Fruit fly (Drosophila melanogaster): Measurements from ENCODE around the gene indra.
A peak's percentile ranks its signal among the peaks of the same experiment; 100 is the strongest.

Gene indra

dm6 chr3L:1349942-1350923, 8.0 kb upstream of the indra start (continued):
- TF ChIP-seq Dek (tag; optimal IDR thresholded peaks at IDR 0.05): peak; percentile 45
- TF ChIP-seq fd96Cb (tag; optimal IDR thresholded peaks at IDR 0.05): peak; percentile 13
- TF ChIP-seq CHES-1-like (GFP tag; optimal IDR thresholded peaks at IDR 0.05): peak; percentile 52
- TF ChIP-seq CG11398 (GFP tag; optimal IDR thresholded peaks at IDR 0.05): no peak
- TF ChIP-seq CG4282 (GFP tag; optimal IDR thresholded peaks at IDR 0.05): no peak
- TF ChIP-seq otp (GFP tag; IDR thresholded peaks at IDR 0.05): peak; percentile 10; the same call in 1 of the 3 replicates
- no peak for TF ChIP-seq Spps (tag; optimal IDR thresholded peaks at IDR 0.05)
- no peak for TF ChIP-seq stc (GFP tag; IDR thresholded peaks at IDR 0.05)
- peak; percentile 88 for TF ChIP-seq Dref (GFP tag; IDR thresholded peaks at IDR 0.05)
- TF ChIP-seq CG12391 (tag; optimal IDR thresholded peaks at IDR 0.05): peak; percentile 71
- peak; percentile 98 for TF ChIP-seq Scr (GFP tag; IDR thresholded peaks at IDR 0.05; ENCODE audit: partially characterized antibody)
- TF ChIP-seq NC2β (GFP tag; optimal IDR thresholded peaks at IDR 0.05): peak; percentile 10
- TF ChIP-seq CG7987 (GFP tag; optimal IDR thresholded peaks at IDR 0.05): no peak
- TF ChIP-seq croc (GFP tag; conservative IDR thresholded peaks at IDR 0.05): no peak
- TF ChIP-seq CG11456 (GFP tag; IDR thresholded peaks at IDR 0.05): peak; percentile 66; the same call in 1 of the 3 replicates
- peak; percentile 98 for TF ChIP-seq Dll (GFP tag; IDR thresholded peaks at IDR 0.05; ENCODE audit: partially characterized antibody)
- TF ChIP-seq NfI (GFP tag; optimal IDR thresholded peaks at IDR 0.05): peak; percentile 28
- peak; percentile 61 for TF ChIP-seq nmo (GFP tag; optimal IDR thresholded peaks at IDR 0.05)
- no peak for TF ChIP-seq CG6175 (GFP tag; IDR thresholded peaks at IDR 0.05)
- peak; percentile 69 for TF ChIP-seq CoRest (tag; optimal IDR thresholded peaks at IDR 0.05)
- TF ChIP-seq CG13775 (GFP tag; optimal IDR thresholded peaks at IDR 0.05): peak; percentile 19
- no peak for TF ChIP-seq abd-A (tag; optimal IDR thresholded peaks at IDR 0.05)
- TF ChIP-seq slbo (GFP tag; IDR thresholded peaks at IDR 0.05): peak; percentile 77
- no peak for TF ChIP-seq twi (tag; optimal IDR thresholded peaks at IDR 0.05)
- TF ChIP-seq CG12744 (GFP tag; optimal IDR thresholded peaks at IDR 0.05): no peak
- peak; percentile 34 for TF ChIP-seq D19A (tag; optimal IDR thresholded peaks at IDR 0.05)
- TF ChIP-seq gro (GFP tag; optimal IDR thresholded peaks at IDR 0.05): peak; percentile 34
- TF ChIP-seq CG13123 (GFP tag; optimal IDR thresholded peaks at IDR 0.05): peak; percentile 1
- TF ChIP-seq Sox102F (GFP tag; optimal IDR thresholded peaks at IDR 0.05): peak; percentile 21
- TF ChIP-seq CG6689 (GFP tag; IDR thresholded peaks at IDR 0.05): peak; percentile 29; the same call in 1 of the 2 replicates

DNA sequence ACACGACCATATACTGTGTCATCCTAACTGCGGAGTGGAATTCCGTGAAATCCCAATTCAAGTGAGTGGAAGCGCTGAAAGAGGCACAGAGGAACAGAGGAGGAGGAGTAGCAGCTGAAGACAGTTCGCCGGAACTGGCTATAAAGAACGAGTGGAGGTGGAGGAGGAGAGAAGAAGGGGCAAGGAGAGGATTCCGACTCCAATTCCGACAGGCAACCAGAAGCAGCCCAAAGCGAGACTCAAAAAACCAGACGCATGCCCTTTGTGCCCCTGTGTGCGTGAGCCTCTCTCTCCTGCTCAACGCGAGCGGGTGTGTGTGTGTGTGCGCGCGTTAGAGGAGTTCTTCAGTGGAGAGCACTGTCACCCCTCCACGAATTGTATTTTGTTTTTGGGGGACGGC, 7.2 kb upstream of the indra start:
- TF ChIP-seq Trl (optimal IDR thresholded peaks at IDR 0.05) (peak; percentile 57 to 65), Trl (GFP tag; optimal IDR thresholded peaks at IDR 0.05) (no peak), chinmo (GFP tag; IDR thresholded peaks at IDR 0.05; ENCODE audit: partially characterized antibody) (0 out of 4 replicates have a peak, but pooled peaks have one; percentile 37), Atf6 (GFP tag; IDR thresholded peaks at IDR 0.05) (no peak), HLH4C (GFP tag; IDR thresholded peaks at IDR 0.05; ENCODE audit: partially characterized antibody) (0 out of 3 replicates have a peak, but pooled peaks have one; percentile 12), CG15514 (GFP tag; optimal IDR thresholded peaks at IDR 0.05) (peak; percentile 15), Deaf1 (tag; optimal IDR thresholded peaks at IDR 0.05) (peak; percentile 39), ase (GFP tag; IDR thresholded peaks at IDR 0.05) (0 out of 3 replicates have a peak, but pooled peaks have one; percentile 2), CoRest (tag; optimal IDR thresholded peaks at IDR 0.05) (no peak), D (optimal IDR thresholded peaks at IDR 0.05) (peak; percentile 71), D (GFP tag; optimal IDR thresholded peaks at IDR 0.05) (no peak), E2f1 (GFP tag; IDR thresholded peaks at IDR 0.05) (no peak), Ets65A (GFP tag) (peak; percentile 68), Hr39 (optimal IDR thresholded peaks at IDR 0.05) (peak; percentile 44), Stat92E (GFP tag; optimal IDR thresholded peaks at IDR 0.05) (peak in 1 of 3 experiments; percentile 84), ewg (GFP tag; optimal IDR thresholded peaks at IDR 0.05) (peak; percentile 71), crol (GFP tag; IDR thresholded peaks at IDR 0.05) (peak; percentile 82), Med (GFP tag) (peak; percentile 64), kni (GFP tag; optimal IDR thresholded peaks at IDR 0.05) (peak; percentile 21), CG15269 (tag; optimal IDR thresholded peaks at IDR 0.05) (no peak), Drgx (GFP tag; IDR thresholded peaks at IDR 0.05) (no peak)

Data from whole organism, embryonic.